Fruit fly (Drosophila melanogaster): ENCODE measurements around the gene CG14810.

CG14810 gene

DNA sequence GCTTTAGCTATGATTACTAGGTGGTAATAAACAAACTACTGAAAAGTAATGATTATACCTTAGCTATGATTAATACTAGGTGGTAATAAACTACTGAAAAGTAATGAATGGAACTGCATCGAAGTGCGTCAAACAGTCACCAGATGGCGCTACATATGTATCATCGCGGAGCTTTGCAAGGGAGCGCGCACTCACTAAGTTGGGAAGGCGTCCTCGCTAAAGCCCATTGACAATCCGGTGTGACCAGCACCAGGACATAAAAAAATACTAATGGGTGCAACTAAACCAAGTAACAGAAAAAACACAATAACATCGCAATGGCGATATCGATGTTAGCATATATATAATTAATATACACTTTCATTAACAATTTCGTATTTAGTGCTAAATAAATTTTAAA is 47.5 kb downstream of the CG14810 start:
- TF ChIP-seq EcR (GFP tag; optimal IDR thresholded peaks at IDR 0.05): peak; percentile 45
- no peak for TF ChIP-seq CG34367 (tag; optimal IDR thresholded peaks at IDR 0.05)
- TF ChIP-seq CG4496 (GFP tag; IDR thresholded peaks at IDR 0.05): peak; percentile 46; the same call in 1 of the 3 replicates
- TF ChIP-seq CG10348 (GFP tag; IDR thresholded peaks at IDR 0.05): no peak

Data from whole organism, pupa.